Worm (Caenorhabditis elegans): ENCODE measurements around the gene Y116A8C.467.

The Y116A8C.467 gene

DNA sequence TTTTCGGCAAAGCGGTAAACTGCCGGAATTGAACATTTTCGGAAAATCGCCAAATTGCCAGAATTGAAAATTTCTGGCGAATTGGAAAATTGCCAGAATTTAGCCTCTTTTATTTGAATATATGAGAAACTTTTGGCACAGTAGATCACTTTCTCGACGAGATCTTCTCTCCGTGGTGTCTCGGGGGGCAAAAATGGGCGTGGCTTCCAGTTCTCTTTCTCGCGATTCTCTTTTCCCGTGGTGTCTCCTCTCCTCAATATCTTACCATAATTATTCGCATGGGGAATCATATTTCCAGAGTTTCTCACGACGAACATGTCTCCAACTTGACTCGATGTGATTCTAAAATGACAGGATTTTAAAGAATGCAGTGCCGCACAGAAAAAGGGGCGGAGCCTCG, 35.5 kb upstream of the Y116A8C.467 start:
- TF ChIP-seq ceh-2 (tag; optimal IDR thresholded peaks at IDR 0.05) (peak; percentile 72), ceh-18 (tag; optimal IDR thresholded peaks at IDR 0.05) (no peak), fax-1 (tag; optimal IDR thresholded peaks at IDR 0.05) (peak; percentile 61), gmeb-2 (tag; optimal IDR thresholded peaks at IDR 0.05) (no peak), syd-9 (tag; optimal IDR thresholded peaks at IDR 0.05) (no peak), pat-9 (tag; optimal IDR thresholded peaks at IDR 0.05) (no peak), ceh-48 (tag; optimal IDR thresholded peaks at IDR 0.05) (no peak), hlh-8 (tag; optimal IDR thresholded peaks at IDR 0.05) (no peak), eyg-1 (tag; optimal IDR thresholded peaks at IDR 0.05) (no peak), sox-2 (GFP tag; IDR thresholded peaks at IDR 0.05) (no peak), npax-4 (tag; optimal IDR thresholded peaks at IDR 0.05) (no peak), che-1 (tag; optimal IDR thresholded peaks at IDR 0.05) (no peak), ceh-45 (GFP tag; IDR thresholded peaks at IDR 0.05) (no peak), dmd-4 (tag; optimal IDR thresholded peaks at IDR 0.05; ENCODE audit: borderline replicate concordance) (no peak), sdc-2 (tag; optimal IDR thresholded peaks at IDR 0.05) (no peak), hlh-6 (tag; optimal IDR thresholded peaks at IDR 0.05) (peak; percentile 43), pha-2 (tag; optimal IDR thresholded peaks at IDR 0.05) (no peak), nhr-11 (tag; optimal IDR thresholded peaks at IDR 0.05) (no peak), lin-11 (tag; optimal IDR thresholded peaks at IDR 0.05) (no peak), pros-1 (tag; optimal IDR thresholded peaks at IDR 0.05) (no peak), C08G9.2 (tag; optimal IDR thresholded peaks at IDR 0.05) (peak; percentile 65), fkh-10 (GFP tag; optimal IDR thresholded peaks at IDR 0.05) (no peak), pqm-1 (tag; optimal IDR thresholded peaks at IDR 0.05) (no peak), ceh-30 (tag; optimal IDR thresholded peaks at IDR 0.05) (no peak), ceh-6 (GFP tag; optimal IDR thresholded peaks at IDR 0.05) (no peak), fkh-6 (tag; optimal IDR thresholded peaks at IDR 0.05) (peak; percentile 9), sox-4 (tag; optimal IDR thresholded peaks at IDR 0.05) (no peak), odd-2 (tag; optimal IDR thresholded peaks at IDR 0.05) (no peak), ref-2 (tag; optimal IDR thresholded peaks at IDR 0.05) (peak; percentile 84), unc-42 (tag; optimal IDR thresholded peaks at IDR 0.05) (no peak), nhr-232 (tag; optimal IDR thresholded peaks at IDR 0.05) (no peak), pag-3 (tag; optimal IDR thresholded peaks at IDR 0.05; ENCODE audit: borderline replicate concordance) (no peak), tbx-2 (tag; optimal IDR thresholded peaks at IDR 0.05) (peak; percentile 88), ahr-1 (tag; optimal IDR thresholded peaks at IDR 0.05) (peak; percentile 18), ets-4 (tag; optimal IDR thresholded peaks at IDR 0.05) (peak; percentile 10), rnt-1 (tag; optimal IDR thresholded peaks at IDR 0.05) (peak; percentile 26), madf-2 (tag; optimal IDR thresholded peaks at IDR 0.05) (no peak), ceh-31 (tag; optimal IDR thresholded peaks at IDR 0.05) (peak; percentile 75), unc-86 (tag; optimal IDR thresholded peaks at IDR 0.05) (no peak), C38D4.7 (GFP tag; optimal IDR thresholded peaks at IDR 0.05) (no peak), elt-2 (tag; optimal IDR thresholded peaks at IDR 0.05) (no peak), mec-3 (tag; optimal IDR thresholded peaks at IDR 0.05; ENCODE audit: borderline replicate concordance) (no peak), ceh-24 (tag; optimal IDR thresholded peaks at IDR 0.05) (no peak), ama-1 (optimal IDR thresholded peaks at IDR 0.05) (no peak), pax-1 (tag; optimal IDR thresholded peaks at IDR 0.05) (no peak), zip-5 (tag; optimal IDR thresholded peaks at IDR 0.05) (peak; percentile 38), ceh-9 (tag; optimal IDR thresholded peaks at IDR 0.05) (no peak), ttx-3 (tag; optimal IDR thresholded peaks at IDR 0.05) (no peak), Y22D7AL.16 (tag; optimal IDR thresholded peaks at IDR 0.05) (no peak), lim-6 (tag; optimal IDR thresholded peaks at IDR 0.05) (peak; percentile 7), tbx-7 (tag; optimal IDR thresholded peaks at IDR 0.05) (peak; percentile 52), ztf-16 (tag; optimal IDR thresholded peaks at IDR 0.05) (no peak), ceh-34 (tag; optimal IDR thresholded peaks at IDR 0.05) (peak; percentile 56), unc-55 (GFP tag; optimal IDR thresholded peaks at IDR 0.05) (no peak), ceh-19 (GFP tag; optimal IDR thresholded peaks at IDR 0.05) (no peak)

Data from whole organism, late embryonic.